Worm (Caenorhabditis elegans) whole organism, L1 larva: ENCODE data around the gene gmps-1.

Experiments
- C16A3.4 ChIP-seq: fragments of 150-350 bp; optimal IDR thresholded peaks from 2 replicates; lab custom pipeline; 2014; ENCODE audit warnings: missing biosample characterization, missing genetic modification characterization
- F16B12.6 ChIP-seq: fragments of 150-350 bp; optimal IDR thresholded peaks from 2 replicates; lab custom pipeline; 2014; ENCODE audit warnings: missing biosample characterization, missing genetic modification characterization
- Y116A8C.19 ChIP-seq: sonication (generic microtip); optimal IDR thresholded peaks from 2 replicates; lab custom pipeline; 2016; ENCODE audit warnings: missing compliant biosample characterization, missing genetic modification characterization, borderline replicate concordance
- aly-2 ChIP-seq: fragments of 150-350 bp; optimal IDR thresholded peaks from 2 replicates; lab custom pipeline; 2014; ENCODE audit warnings: missing biosample characterization, missing genetic modification characterization
- blmp-1 ChIP-seq: fragments of 150-350 bp; optimal IDR thresholded peaks from 2 replicates; lab custom pipeline; 2014; ENCODE audit warnings: missing biosample characterization, missing genetic modification characterization
- ceh-82 ChIP-seq, 3 experiments: fragments of 150-350 bp in 1 of 3; sonication (generic microtip) in 2 of 3; optimal IDR thresholded peaks; 2 replicates each; lab custom pipeline; 2014 to 2017; ENCODE audit warnings: missing biosample characterization in 3 of 3, missing genetic modification characterization in 3 of 3
- dpl-1 ChIP-seq, 3 experiments: fragments of 150-350 bp in 2 of 3; sonication (generic microtip) in 1 of 3; optimal IDR thresholded peaks; 2 replicates each; lab custom pipeline; 2014 to 2017; ENCODE audit warnings: missing biosample characterization in 3 of 3, missing genetic modification characterization in 3 of 3, missing genetic modification reagents in 3 of 3
- efl-1 ChIP-seq, 4 experiments: fragments of 150-350 bp; optimal IDR thresholded peaks in 3 of 4; peaks in 1 of 4; 1 replicate in 1 of 4; 2 replicates in 3 of 4; lab custom pipeline; 2014; ENCODE audit warnings: missing biosample characterization in 2 of 4, missing genetic modification characterization in 2 of 4, missing genetic modification reagents in 2 of 4
- elt-2 ChIP-seq: sonication (generic microtip); optimal IDR thresholded peaks from 2 replicates; lab custom pipeline; 2016; ENCODE audit warnings: missing genetic modification characterization, mild to moderate bottlenecking, inconsistent platforms, missing compliant biosample characterization, missing genetic modification reagents
- elt-3 ChIP-seq, 6 experiments: fragments of 150-350 bp in 1 of 6; sonication (generic microtip); optimal IDR thresholded peaks; 2 replicates each; lab custom pipeline; 2017 to 2018; ENCODE audit warnings: missing biosample characterization in 6 of 6, missing genetic modification characterization in 6 of 6, inconsistent platforms in 1 of 6
- lin-15B ChIP-seq: fragments of 150-350 bp; sonication (generic microtip); optimal IDR thresholded peaks from 3 replicates; lab custom pipeline; 2014; ENCODE audit warnings: missing biosample characterization, missing genetic modification characterization
- lin-35 ChIP-seq, 2 experiments: fragments of 150-350 bp; optimal IDR thresholded peaks; 2 replicates each; lab custom pipeline; 2014; ENCODE audit warnings: missing biosample characterization in 2 of 2, missing genetic modification characterization in 2 of 2, missing genetic modification reagents in 2 of 2
- lsy-2 ChIP-seq, 2 experiments: fragments of 150-350 bp; optimal IDR thresholded peaks; 2 replicates each; lab custom pipeline; 2014; ENCODE audit warnings: missing biosample characterization in 2 of 2, missing genetic modification characterization in 2 of 2
- mab-9 ChIP-seq: fragments of 200-800 bp; sonication (Bioruptor generic); IDR thresholded peaks from 2 replicates; pipeline ENCODE4 v1.3.6; 2022; ENCODE audit warnings: missing genetic modification reagents, missing genetic modification characterization, missing compliant biosample characterization
- mep-1 ChIP-seq: fragments of 150-350 bp; optimal IDR thresholded peaks from 2 replicates; lab custom pipeline; 2014; ENCODE audit warnings: missing biosample characterization, missing genetic modification characterization
- nhr-71 ChIP-seq: sonication (generic microtip); optimal IDR thresholded peaks from 2 replicates; lab custom pipeline; 2016; ENCODE audit warnings: mild to moderate bottlenecking, missing genetic modification characterization, moderate library complexity, missing compliant biosample characterization
- skn-1 ChIP-seq: fragments of 150-350 bp; optimal IDR thresholded peaks from 2 replicates; lab custom pipeline; 2014; ENCODE audit warnings: missing biosample characterization, missing genetic modification characterization
- unc-130 ChIP-seq: fragments of 150-350 bp; optimal IDR thresholded peaks from 2 replicates; lab custom pipeline; 2017; ENCODE audit warnings: missing biosample characterization, missing genetic modification characterization, inconsistent platforms

Gene gmps-1

DNA sequence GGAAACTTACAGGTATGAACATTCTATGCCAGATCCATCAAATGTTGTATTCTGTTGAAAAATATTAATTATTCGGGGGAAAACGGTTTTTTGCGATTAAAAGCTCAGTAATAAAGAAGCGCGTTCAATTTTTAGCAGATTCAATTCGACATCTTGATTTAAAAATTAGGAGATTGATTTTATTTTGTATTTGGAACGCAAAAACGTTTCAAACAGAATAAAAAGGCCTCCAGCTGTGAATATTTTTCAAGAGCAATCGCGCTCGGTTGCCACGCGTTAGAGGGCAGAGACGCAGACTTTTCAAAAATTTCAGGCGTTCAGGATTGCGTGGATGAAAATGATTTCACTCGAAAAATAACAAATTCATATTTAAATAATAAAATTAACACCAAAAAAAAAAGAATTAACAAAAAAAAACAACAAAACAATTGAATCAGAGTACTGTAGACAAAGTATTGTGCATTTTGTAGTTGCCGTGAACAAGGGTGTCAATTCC is 48.5 kb downstream of the gmps-1 start, which contains the start of gene R06F6.8:
Gene R06F6.8, minus strand, starts transcription at position 51 of the 496 bp plus-strand sequence.
- TF ChIP-seq aly-2 (tag; lab: Kevin White, UChicago) (no peak), mep-1 (tag; lab: Kevin White, UChicago) (peak; percentile 59), lsy-2 (tag; optimal IDR thresholded peaks at IDR 0.05; lab: Kevin White, UChicago) (peak in 1 of 2 experiments; percentile 59), lin-35 (GFP tag; optimal IDR thresholded peaks at IDR 0.05; lab: Kevin White, UChicago) (peak; percentile 34 to 62), unc-130 (tag; lab: Kevin White, UChicago) (peak; percentile 23), skn-1 (tag; lab: Kevin White, UChicago) (peak; percentile 15), ceh-82 (tag; optimal IDR thresholded peaks at IDR 0.05; lab: Kevin White, UChicago) (peak in 1 of 3 experiments; percentile 20), C16A3.4 (peak; percentile 19), F16B12.6 (tag; lab: Kevin White, UChicago) (peak; percentile 32), Y116A8C.19 (tag; lab: Kevin White, UChicago) (no peak), blmp-1 (tag; lab: Kevin White, UChicago) (no peak), dpl-1 (GFP tag; optimal IDR thresholded peaks at IDR 0.05; lab: Kevin White, UChicago) (peak; percentile 33 to 70 (median 51)), mab-9 (GFP tag; lab: Robert Waterston, UW) (no peak), nhr-71 (tag; lab: Kevin White, UChicago) (peak; percentile 25), elt-2 (no peak), lin-15B (peak; percentile 48), efl-1 (optimal IDR thresholded peaks at IDR 0.05; lab: Kevin White, UChicago) (peak; percentile 56 to 58), efl-1 (GFP tag; optimal IDR thresholded peaks at IDR 0.05 in 1 of 2; lab: Kevin White, UChicago) (peak; percentile 58 to 95), elt-3 (tag; optimal IDR thresholded peaks at IDR 0.05; lab: Kevin White, UChicago) (peak in 1 of 6 experiments; percentile 22)
